Worm (Caenorhabditis elegans) whole organism, L4 larva: ENCODE results near the gene mrps-5.

ENCODE experiments used
- F49E8.2 ChIP-seq: sonication (generic microtip); optimal IDR thresholded peaks from 2 replicates; lab custom pipeline; 2016; ENCODE audit warnings: missing compliant biosample characterization, mild to moderate bottlenecking, missing genetic modification characterization, borderline replicate concordance
- R02D3.7 ChIP-seq: fragments of 150-350 bp; sonication (generic microtip); optimal IDR thresholded peaks from 3 replicates; lab custom pipeline; 2014; ENCODE audit warnings: missing biosample characterization, missing genetic modification characterization
- ceh-44 ChIP-seq: fragments of 200-800 bp; sonication (Bioruptor generic); IDR thresholded peaks from 2 replicates; pipeline ENCODE4 v1.3.6; 2022; ENCODE audit warnings: missing genetic modification reagents, missing genetic modification characterization, missing compliant biosample characterization
- ceh-82 ChIP-seq: sonication (generic microtip); optimal IDR thresholded peaks from 2 replicates; lab custom pipeline; 2017; ENCODE audit warnings: missing biosample characterization, missing genetic modification characterization
- ces-1 ChIP-seq: fragments of 150-350 bp; sonication (generic microtip); optimal IDR thresholded peaks from 4 replicates; lab custom pipeline; 2014; ENCODE audit warnings: missing biosample characterization, missing genetic modification reagents, missing genetic modification characterization
- ctbp-1 ChIP-seq: fragments of 200-800 bp; sonication (Bioruptor generic); IDR thresholded peaks from 2 replicates; pipeline ENCODE4 v1.3.6; 2022; ENCODE audit warnings: missing genetic modification reagents, missing genetic modification characterization, missing compliant biosample characterization
- daf-19 ChIP-seq: fragments of 200-800 bp; sonication (Bioruptor generic); conservative IDR thresholded peaks from 2 replicates; pipeline ENCODE4 v1.3.6; 2022; ENCODE audit warnings: missing genetic modification characterization, missing compliant biosample characterization
- dpl-1 ChIP-seq: fragments of 150-350 bp; optimal IDR thresholded peaks from 2 replicates; lab custom pipeline; 2014; ENCODE audit warnings: missing biosample characterization, missing genetic modification reagents, missing genetic modification characterization
- egl-43 ChIP-seq: fragments of 200-800 bp; sonication (Bioruptor generic); IDR thresholded peaks from 2 replicates; pipeline ENCODE4 v1.3.6; 2022; ENCODE audit warnings: missing genetic modification reagents, missing genetic modification characterization, missing compliant biosample characterization
- hif-1 ChIP-seq, 2 experiments: sonication (generic microtip); optimal IDR thresholded peaks; 2 replicates each; lab custom pipeline; 2016 to 2017; ENCODE audit warnings: missing compliant biosample characterization in 2 of 2, missing genetic modification characterization in 2 of 2, missing genetic modification reagents in 2 of 2, missing genotype in 2 of 2, mild to moderate bottlenecking in 1 of 2
- lin-29 ChIP-seq: fragments of 200-800 bp; sonication (Bioruptor generic); IDR thresholded peaks from 2 replicates; pipeline ENCODE4 v1.3.6; 2022; ENCODE audit warnings: missing genetic modification reagents, missing genetic modification characterization, missing compliant biosample characterization
- lin-39 ChIP-seq: fragments of 150-350 bp; optimal IDR thresholded peaks from 2 replicates; lab custom pipeline; 2014; ENCODE audit warnings: missing biosample characterization, missing genetic modification reagents, missing genetic modification characterization
- madf-5 ChIP-seq, 2 experiments: fragments of 200-800 bp; sonication (Bioruptor generic); IDR thresholded peaks; 2 replicates each; pipeline ENCODE4 v1.3.6; 2022; ENCODE audit warnings: missing compliant biosample characterization in 2 of 2, missing genetic modification characterization in 2 of 2
- nhr-25 ChIP-seq: sonication (generic microtip); optimal IDR thresholded peaks from 2 replicates; lab custom pipeline; 2017; ENCODE audit warnings: missing genetic modification characterization, mild to moderate bottlenecking, missing compliant biosample characterization, antibody characterized with exemption, moderate library complexity, borderline replicate concordance; ENCODE audit not compliant: insufficient read depth
- nhr-42 ChIP-seq: fragments of 200-800 bp; sonication (Bioruptor generic); IDR thresholded peaks from 2 replicates; pipeline ENCODE4 v1.3.6; 2022; ENCODE audit warnings: missing genetic modification characterization, missing compliant biosample characterization
- snpc-1.2 ChIP-seq: fragments of 200-800 bp; sonication (Bioruptor generic); IDR thresholded peaks from 2 replicates; pipeline ENCODE4 v1.3.6; 2022; ENCODE audit warnings: missing genetic modification reagents, missing genetic modification characterization, missing compliant biosample characterization
- tra-1 ChIP-seq: fragments of 200-800 bp; sonication (Bioruptor generic); IDR thresholded peaks from 2 replicates; pipeline ENCODE4 v1.3.6; 2022; ENCODE audit warnings: missing genetic modification reagents, missing genetic modification characterization, missing compliant biosample characterization
- unc-130 ChIP-seq: sonication (generic microtip); optimal IDR thresholded peaks from 2 replicates; lab custom pipeline; 2016; ENCODE audit warnings: missing genetic modification reagents, missing genetic modification characterization, missing compliant biosample characterization

Gene mrps-5

ce11 chrV:12611029-12611428 is 47.7 kb downstream of the mrps-5 start, which contains the start of gene cubn-1:
TSS of gene cubn-1 (plus strand) at chrV:12611329.
- no peak for TF ChIP-seq madf-5 (GFP tag; IDR thresholded peaks at IDR 0.05; lab: Robert Waterston, UW)

- TF ChIP-seq ces-1 (no peak), hif-1 (tag; optimal IDR thresholded peaks at IDR 0.05; lab: Kevin White, UChicago) (no peak), egl-43 (GFP tag; lab: Robert Waterston, UW) (no peak), tra-1 (GFP tag; lab: Robert Waterston, UW) (no peak), ctbp-1 (GFP tag; lab: Robert Waterston, UW) (no peak), snpc-1.2 (GFP tag; lab: Robert Waterston, UW) (no peak), daf-19 (GFP tag; lab: Robert Waterston, UW) (no peak), F49E8.2 (tag; lab: Kevin White, UChicago) (no peak), lin-39 (no peak), nhr-25 (tag; lab: Kevin White, UChicago) (no peak), lin-29 (no peak), ceh-82 (tag; lab: Kevin White, UChicago) (no peak), ceh-44 (no peak), dpl-1 (GFP tag; lab: Kevin White, UChicago) (no peak), nhr-42 (GFP tag; lab: Robert Waterston, UW) (no peak), unc-130 (GFP tag; lab: Kevin White, UChicago) (no peak), R02D3.7 (tag; lab: Kevin White, UChicago) (no peak)
These were observed 48.8 kb downstream of the mrps-5 start, which contains the start of gene cyc-2.2 for ce11 chrV:12612118-12612517. TSS of gene cyc-2.2 (minus strand) at chrV:12612218.
